Fruit fly (Drosophila melanogaster): ENCODE measurements around the gene CG11333.
A peak's percentile ranks its signal among the peaks of the same experiment; 100 is the strongest.

Gene CG11333

DNA sequence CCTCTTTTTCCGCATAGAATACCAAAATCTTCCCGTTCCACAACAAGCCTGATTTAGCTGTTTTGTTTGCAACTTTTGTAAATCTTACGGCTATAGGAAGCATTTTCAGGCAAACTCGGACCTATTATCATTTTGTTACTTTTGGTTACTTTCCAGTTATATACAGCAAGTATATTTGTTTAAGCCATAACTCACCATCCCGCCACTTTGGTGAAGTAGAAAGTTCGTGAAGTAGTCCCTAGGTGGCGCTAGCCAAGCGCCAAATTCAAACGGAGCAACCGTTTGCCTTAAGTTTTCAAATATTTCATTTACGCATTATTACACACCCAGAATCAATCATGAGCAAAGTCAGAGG lies at the start of gene CG11333, which contains the start of gene CG11334 (continued):
- TF ChIP-seq Spps (tag; optimal IDR thresholded peaks at IDR 0.05) (no peak), Gsc (GFP tag; IDR thresholded peaks at IDR 0.05) (no peak), MBD-R2 (GFP tag; IDR thresholded peaks at IDR 0.05) (no peak), pzg (GFP tag; optimal IDR thresholded peaks at IDR 0.05) (peak; percentile 60), CG8281 (tag; optimal IDR thresholded peaks at IDR 0.05) (no peak), Kr (GFP tag; optimal IDR thresholded peaks at IDR 0.05) (no peak), Hr51 (GFP tag; optimal IDR thresholded peaks at IDR 0.05) (peak in 1 of 2 experiments; percentile 63), Bteb2 (GFP tag; optimal IDR thresholded peaks at IDR 0.05) (no peak), HLH54F (GFP tag; optimal IDR thresholded peaks at IDR 0.05) (no peak), nmo (GFP tag; optimal IDR thresholded peaks at IDR 0.05) (peak; percentile 29), Hr39 (optimal IDR thresholded peaks at IDR 0.05) (no peak), CG8388 (GFP tag; optimal IDR thresholded peaks at IDR 0.05) (no peak), Side (GFP tag; optimal IDR thresholded peaks at IDR 0.05) (no peak), cg (GFP tag; optimal IDR thresholded peaks at IDR 0.05) (no peak), CG17361 (GFP tag; IDR thresholded peaks at IDR 0.05) (0 out of 3 replicates have a peak, but pooled peaks have one; percentile 17), Lpt (GFP tag; optimal IDR thresholded peaks at IDR 0.05) (no peak), tio (GFP tag; optimal IDR thresholded peaks at IDR 0.05) (no peak), Doc3 (GFP tag; IDR thresholded peaks at IDR 0.05; ENCODE audit: partially characterized antibody) (no peak), CG4730 (GFP tag; IDR thresholded peaks at IDR 0.05) (no peak), tna (GFP tag; IDR thresholded peaks at IDR 0.05; ENCODE audit: partially characterized antibody) (no peak), CG9797 (GFP tag; optimal IDR thresholded peaks at IDR 0.05) (peak; percentile 70), CG4617 (GFP tag; optimal IDR thresholded peaks at IDR 0.05; ENCODE audit: borderline replicate concordance) (peak; percentile 13), CG7556 (GFP tag; optimal IDR thresholded peaks at IDR 0.05) (no peak), Abd-B (GFP tag; optimal IDR thresholded peaks at IDR 0.05) (no peak), Jarid2 (GFP tag; optimal IDR thresholded peaks at IDR 0.05) (no peak), CG15601 (tag; optimal IDR thresholded peaks at IDR 0.05) (peak; percentile 3), amos (GFP tag; IDR thresholded peaks at IDR 0.05; ENCODE audit: partially characterized antibody) (no peak), bbx (GFP tag; IDR thresholded peaks at IDR 0.05; ENCODE audit: partially characterized antibody) (no peak), zen2 (GFP tag; IDR thresholded peaks at IDR 0.05; ENCODE audit: partially characterized antibody) (no peak), CG10147 (GFP tag; optimal IDR thresholded peaks at IDR 0.05) (no peak), phol (tag; optimal IDR thresholded peaks at IDR 0.05) (peak; percentile 12), Sin3A (optimal IDR thresholded peaks at IDR 0.05) (peak; percentile 65), wek (GFP tag; optimal IDR thresholded peaks at IDR 0.05) (no peak), gt (GFP tag; IDR thresholded peaks at IDR 0.05) (no peak), CTCF (GFP tag; optimal IDR thresholded peaks at IDR 0.05) (peak; percentile 96), lola (GFP tag; optimal IDR thresholded peaks at IDR 0.05) (no peak), sima (GFP tag; optimal IDR thresholded peaks at IDR 0.05) (no peak), CG2889 (GFP tag; IDR thresholded peaks at IDR 0.05) (0 out of 3 replicates have a peak, but pooled peaks have one; percentile 21), NFAT (GFP tag; IDR thresholded peaks at IDR 0.05) (no peak), exex (tag; optimal IDR thresholded peaks at IDR 0.05) (no peak), Sry-δ (GFP tag; optimal IDR thresholded peaks at IDR 0.05) (peak; percentile 33), BEAF-32 (GFP tag; optimal IDR thresholded peaks at IDR 0.05) (peak; percentile 33), sr (GFP tag; IDR thresholded peaks at IDR 0.05) (no peak), CG17359 (tag; optimal IDR thresholded peaks at IDR 0.05) (no peak), ATbp (GFP tag; optimal IDR thresholded peaks at IDR 0.05) (no peak), CG14667 (GFP tag; IDR thresholded peaks at IDR 0.05) (no peak), Awh (GFP tag; IDR thresholded peaks at IDR 0.05) (no peak), CG10654 (GFP tag; optimal IDR thresholded peaks at IDR 0.05) (no peak), CoRest (tag; optimal IDR thresholded peaks at IDR 0.05) (peak; percentile 28), slbo (GFP tag; IDR thresholded peaks at IDR 0.05) (no peak), CG1792 (GFP tag; optimal IDR thresholded peaks at IDR 0.05) (no peak), HmgZ (tag; optimal IDR thresholded peaks at IDR 0.05) (peak; percentile 45)
